Fruit fly (Drosophila melanogaster) whole organism, embryonic: ENCODE measurements around the gene superdeath.

Source experiments
- Ada2b ChIP-seq: fragments of 200-800 bp; sonication (Bioruptor generic); IDR thresholded peaks from 2 replicates; pipeline ENCODE4 v1.3.6; 2022; ENCODE audit warnings: missing biosample characterization, missing genetic modification characterization
- Bgb ChIP-seq: fragments of 200-800 bp; sonication (Bioruptor generic); IDR thresholded peaks from 2 replicates; pipeline ENCODE4 v1.3.6; 2022; ENCODE audit warnings: missing biosample characterization, missing genetic modification characterization; ENCODE audit not compliant: partially characterized antibody
- CG10543 ChIP-seq: fragments of 200-800 bp; sonication (Bioruptor generic); optimal IDR thresholded peaks from 3 replicates; lab custom pipeline; 2017; ENCODE audit warnings: missing biosample characterization, mild to moderate bottlenecking, missing genetic modification characterization, moderate library complexity
- CG10654 ChIP-seq: fragments of 200-800 bp; sonication (Bioruptor generic); optimal IDR thresholded peaks from 2 replicates; lab custom pipeline; 2016; ENCODE audit warnings: missing biosample characterization, missing genetic modification characterization
- CG11085 ChIP-seq: fragments of 200-800 bp; sonication (Bioruptor generic); IDR thresholded peaks from 2 replicates; pipeline ENCODE4 v1.3.6; 2022; ENCODE audit warnings: missing biosample characterization, missing genetic modification characterization
- CG11695 ChIP-seq: fragments of 200-800 bp; sonication (Bioruptor generic); IDR thresholded peaks from 3 replicates; pipeline ENCODE4 v1.3.6; 2022; ENCODE audit warnings: missing biosample characterization, missing genetic modification characterization
- CG13775 ChIP-seq: fragments of 200-800 bp; sonication (Bioruptor generic); optimal IDR thresholded peaks from 3 replicates; lab custom pipeline; 2017; ENCODE audit warnings: missing biosample characterization, mild to moderate bottlenecking, missing genetic modification characterization
- CG15011 ChIP-seq: fragments of 200-800 bp; sonication (Bioruptor generic); optimal IDR thresholded peaks from 3 replicates; lab custom pipeline; 2018; ENCODE audit warnings: missing biosample characterization, mild to moderate bottlenecking, missing genetic modification characterization
- CG15269 ChIP-seq: fragments of 200-800 bp; sonication (Bioruptor generic); optimal IDR thresholded peaks from 2 replicates; lab custom pipeline; 2018; ENCODE audit warnings: missing biosample characterization, mild to moderate bottlenecking, missing genetic modification characterization, moderate library complexity
- CG1603 ChIP-seq: fragments of 200-800 bp; sonication (Bioruptor generic); optimal IDR thresholded peaks from 2 replicates; lab custom pipeline; 2019; ENCODE audit warnings: missing biosample characterization, mild to moderate bottlenecking, missing genetic modification characterization, moderate library complexity
- CG16813 ChIP-seq: fragments of 200-800 bp; sonication (Bioruptor generic); IDR thresholded peaks from 3 replicates; pipeline ENCODE4 v1.3.6; 2022; ENCODE audit warnings: missing biosample characterization, missing genetic modification characterization; ENCODE audit not compliant: partially characterized antibody
- CG17829 ChIP-seq: fragments of 200-800 bp; optimal IDR thresholded peaks from 2 replicates; lab custom pipeline; 2019; ENCODE audit warnings: missing biosample characterization, mild to moderate bottlenecking, missing genetic modification characterization, moderate library complexity
- CG2120 ChIP-seq: fragments of 200-800 bp; sonication (Bioruptor generic); optimal IDR thresholded peaks from 3 replicates; lab custom pipeline; 2016; ENCODE audit warnings: missing biosample characterization, missing genetic modification characterization
- CG3847 ChIP-seq: fragments of 200-800 bp; sonication (Bioruptor generic); IDR thresholded peaks from 2 replicates; pipeline ENCODE4 v1.3.6; 2022; ENCODE audit warnings: missing biosample characterization, missing genetic modification characterization
- CG9609 ChIP-seq: fragments of 200-800 bp; sonication (Bioruptor generic); optimal IDR thresholded peaks from 3 replicates; lab custom pipeline; 2016; ENCODE audit warnings: missing biosample characterization, missing genetic modification characterization
- CG9727 ChIP-seq: fragments of 200-800 bp; sonication (Bioruptor generic); optimal IDR thresholded peaks from 3 replicates; lab custom pipeline; 2017; ENCODE audit warnings: missing biosample characterization, mild to moderate bottlenecking, missing genetic modification characterization
- CoRest ChIP-seq: fragments of 200-800 bp; sonication (Bioruptor generic); optimal IDR thresholded peaks from 3 replicates; lab custom pipeline; 2018; ENCODE audit warnings: missing biosample characterization, mild to moderate bottlenecking, missing genetic modification characterization, moderate library complexity
- D ChIP-seq, 2 experiments: fragments of 200-800 bp in 1 of 2; fragments of >200 bp in 1 of 2; sonication (Bioruptor generic) in 1 of 2; optimal IDR thresholded peaks; 2 replicates in 1 of 2; 3 replicates in 1 of 2; lab custom pipeline; 2017; ENCODE audit warnings: mild to moderate bottlenecking in 1 of 2, missing biosample characterization in 1 of 2, missing genetic modification characterization in 1 of 2, missing genetic modification reagents in 1 of 2
- Gug ChIP-seq: fragments of 200-800 bp; sonication (Bioruptor generic); IDR thresholded peaks from 4 replicates; pipeline ENCODE4 v1.3.6; 2022; ENCODE audit warnings: missing biosample characterization, missing genetic modification characterization
- Hmr ChIP-seq: fragments of 200-800 bp; sonication (Bioruptor generic); optimal IDR thresholded peaks from 3 replicates; lab custom pipeline; 2017; ENCODE audit warnings: mild to moderate bottlenecking, missing biosample characterization, missing genetic modification reagents, missing genetic modification characterization
- Hsf ChIP-seq: fragments of 200-800 bp; sonication (Bioruptor generic); optimal IDR thresholded peaks from 3 replicates; lab custom pipeline; 2016; ENCODE audit warnings: missing biosample characterization, missing genetic modification characterization
- Med ChIP-seq: fragments of 200-800 bp; sonication (Bioruptor generic); peaks from one replicate; lab custom pipeline; 2016; ENCODE audit warnings: missing biosample characterization, missing genetic modification characterization, mild to moderate bottlenecking, inconsistent platforms, moderate library complexity
- Oli ChIP-seq: fragments of 200-800 bp; sonication (Bioruptor generic); optimal IDR thresholded peaks from 2 replicates; lab custom pipeline; 2018; ENCODE audit warnings: missing biosample characterization, mild to moderate bottlenecking, missing genetic modification characterization, moderate library complexity
- PHDP ChIP-seq: fragments of 200-800 bp; sonication (Bioruptor generic); optimal IDR thresholded peaks from 3 replicates; lab custom pipeline; 2018; ENCODE audit warnings: missing biosample characterization, mild to moderate bottlenecking, missing genetic modification characterization, moderate library complexity
- Rfx ChIP-seq: fragments of 200-800 bp; sonication (Bioruptor generic); IDR thresholded peaks from 2 replicates; pipeline ENCODE4 v1.3.6; 2022; ENCODE audit warnings: missing biosample characterization, missing genetic modification characterization
- Sox100B ChIP-seq: fragments of 200-800 bp; sonication (Bioruptor generic); optimal IDR thresholded peaks from 3 replicates; lab custom pipeline; 2018; ENCODE audit warnings: missing biosample characterization, mild to moderate bottlenecking, missing genetic modification characterization
- Sox102F ChIP-seq: fragments of 200-800 bp; sonication (Bioruptor generic); optimal IDR thresholded peaks from 2 replicates; lab custom pipeline; 2018; ENCODE audit warnings: missing biosample characterization, mild to moderate bottlenecking, missing genetic modification characterization, moderate library complexity
- Taf1 ChIP-seq: fragments of 200-800 bp; sonication (Bioruptor generic); IDR thresholded peaks from 2 replicates; pipeline ENCODE4 v1.3.6; 2022; ENCODE audit warnings: missing biosample characterization, missing genetic modification characterization
- Xrp1 ChIP-seq: fragments of 200-800 bp; sonication (Bioruptor generic); IDR thresholded peaks from 2 replicates; pipeline ENCODE4 v1.3.6; 2022; ENCODE audit warnings: missing biosample characterization, missing genetic modification characterization
- bab2 ChIP-seq: fragments of 200-800 bp; sonication (Bioruptor generic); optimal IDR thresholded peaks from 2 replicates; lab custom pipeline; 2016; ENCODE audit warnings: missing biosample characterization, missing genetic modification characterization
- ci ChIP-seq: fragments of 200-800 bp; sonication (Bioruptor generic); IDR thresholded peaks from 3 replicates; pipeline ENCODE4 v1.3.6; 2022; ENCODE audit warnings: missing biosample characterization, missing genetic modification characterization
- dmrt11E ChIP-seq: fragments of 200-800 bp; sonication (Bioruptor generic); optimal IDR thresholded peaks from 3 replicates; lab custom pipeline; 2018; ENCODE audit warnings: missing biosample characterization, mild to moderate bottlenecking, missing genetic modification characterization, moderate library complexity
- dpn ChIP-seq, 2 experiments: fragments of 200-800 bp; sonication (Bioruptor generic); optimal IDR thresholded peaks; 3 replicates each; lab custom pipeline; 2016; ENCODE audit warnings: missing biosample characterization in 2 of 2, missing genetic modification characterization in 2 of 2
- fd3F ChIP-seq: fragments of 200-800 bp; sonication (Bioruptor generic); optimal IDR thresholded peaks from 2 replicates; lab custom pipeline; 2018; ENCODE audit warnings: missing biosample characterization, mild to moderate bottlenecking, missing genetic modification characterization, moderate library complexity
- fd96Cb ChIP-seq: fragments of 200-800 bp; sonication (Bioruptor generic); optimal IDR thresholded peaks from 2 replicates; lab custom pipeline; 2018; ENCODE audit warnings: missing biosample characterization, mild to moderate bottlenecking, missing genetic modification characterization, moderate library complexity
- lab ChIP-seq: fragments of 200-800 bp; sonication (Bioruptor generic); optimal IDR thresholded peaks from 3 replicates; lab custom pipeline; 2017; ENCODE audit warnings: missing biosample characterization, missing genetic modification characterization, mild to moderate bottlenecking, moderate library complexity, missing genetic modification reagents
- lilli ChIP-seq: fragments of 200-800 bp; sonication (Bioruptor generic); optimal IDR thresholded peaks from 3 replicates; lab custom pipeline; 2016; ENCODE audit warnings: missing biosample characterization, missing genetic modification characterization
- lmd ChIP-seq: fragments of 200-800 bp; sonication (Bioruptor generic); IDR thresholded peaks from 2 replicates; pipeline ENCODE4 v1.3.6; 2022; ENCODE audit warnings: missing biosample characterization, missing genetic modification characterization
- lov ChIP-seq, 2 experiments: fragments of 200-800 bp in 1 of 2; fragments of >200 bp in 1 of 2; sonication (Bioruptor generic) in 1 of 2; IDR thresholded peaks in 1 of 2; optimal IDR thresholded peaks in 1 of 2; 2 replicates in 1 of 2; 3 replicates in 1 of 2; pipeline versions ENCODE4 v1.3.6 to Lab custom; 2017 to 2022; ENCODE audit warnings: missing biosample characterization in 1 of 2, missing genetic modification characterization in 1 of 2
- pum ChIP-seq: fragments of 200-800 bp; sonication (Bioruptor generic); optimal IDR thresholded peaks from 2 replicates; lab custom pipeline; 2016; ENCODE audit warnings: missing biosample characterization, missing genetic modification characterization
- ranshi ChIP-seq: fragments of 200-800 bp; sonication (Bioruptor generic); IDR thresholded peaks from 2 replicates; pipeline ENCODE4 v1.3.6; 2022; ENCODE audit warnings: missing biosample characterization, missing genetic modification characterization
- row ChIP-seq: fragments of 200-800 bp; sonication (Bioruptor generic); IDR thresholded peaks from 3 replicates; pipeline ENCODE4 v1.3.6; 2022; ENCODE audit warnings: missing biosample characterization, missing genetic modification characterization
- sens ChIP-seq: fragments of 200-800 bp; sonication (Bioruptor generic); peaks from one replicate; lab custom pipeline; 2016; ENCODE audit warnings: missing biosample characterization, missing genetic modification characterization
- seq ChIP-seq: fragments of 200-800 bp; sonication (Bioruptor generic); IDR thresholded peaks from 2 replicates; pipeline ENCODE4 v1.3.6; 2022; ENCODE audit warnings: missing biosample characterization, missing genetic modification characterization
- wdn ChIP-seq: fragments of 200-800 bp; sonication (Bioruptor generic); IDR thresholded peaks from 2 replicates; pipeline ENCODE4 v1.3.6; 2022; ENCODE audit warnings: missing biosample characterization, missing genetic modification characterization
- zen ChIP-seq: fragments of 200-800 bp; sonication (Bioruptor generic); optimal IDR thresholded peaks from 3 replicates; lab custom pipeline; 2018; ENCODE audit warnings: missing biosample characterization, mild to moderate bottlenecking, missing genetic modification characterization, moderate library complexity
- zf30C ChIP-seq: fragments of 200-800 bp; sonication (Bioruptor generic); optimal IDR thresholded peaks from 3 replicates; lab custom pipeline; 2018; ENCODE audit warnings: missing biosample characterization, mild to moderate bottlenecking, missing genetic modification characterization

superdeath gene

dm6 chr3R:29138961-29139527 is 582 bp downstream of the superdeath start (continued):
- TF ChIP-seq bab2 (GFP tag; lab: Kevin White, UChicago) (peak; percentile 20), wdn (GFP tag; lab: Robert Waterston, UW) (0 out of 2 replicates have a peak, but pooled peaks have one; percentile 33), dpn (GFP tag; optimal IDR thresholded peaks at IDR 0.05; lab: Kevin White, UChicago) (peak in 1 of 2 experiments; percentile 4), CG2120 (GFP tag; lab: Kevin White, UChicago) (peak; percentile 40), CG9609 (GFP tag; lab: Kevin White, UChicago) (peak; percentile 5), CG10654 (GFP tag; lab: Kevin White, UChicago) (peak; percentile 10), fd3F (peak; percentile 26), Med (GFP tag; lab: Kevin White, UChicago) (peak; percentile 84), CG15269 (peak; percentile 38), Gug (peak; percentile 36; the same call in 1 of the 4 replicates), CG1603 (tag; lab: Kevin White, UChicago) (peak; percentile 41), CG15011 (GFP tag; lab: Kevin White, UChicago) (no peak), Hsf (GFP tag; lab: Kevin White, UChicago) (peak; percentile 38), Oli (peak; percentile 11), Xrp1 (GFP tag; lab: Robert Waterston, UW) (peak; percentile 19; the same call in 1 of the 2 replicates), row (GFP tag; lab: Robert Waterston, UW) (peak; percentile 60), CG3847 (GFP tag; lab: Robert Waterston, UW) (peak; percentile 15; the same call in 1 of the 2 replicates), dmrt11E (tag; lab: Kevin White, UChicago) (no peak), CoRest (tag; lab: Kevin White, UChicago) (peak; percentile 3), CG16813 (GFP tag; lab: Robert Waterston, UW) (0 out of 3 replicates have a peak, but pooled peaks have one; percentile 5), ranshi (GFP tag; lab: Robert Waterston, UW) (0 out of 2 replicates have a peak, but pooled peaks have one; percentile 21), D (optimal IDR thresholded peaks at IDR 0.05; lab: Kevin White, UChicago) (no peak), D (GFP tag; optimal IDR thresholded peaks at IDR 0.05; lab: Kevin White, UChicago) (no peak), pum (no peak), ci (GFP tag; lab: Robert Waterston, UW) (0 out of 3 replicates have a peak, but pooled peaks have one; percentile 9), lilli (peak; percentile 9), zen (peak; percentile 3), CG10543 (peak; percentile 21), zf30C (GFP tag; lab: Kevin White, UChicago) (peak; percentile 45), CG11695 (GFP tag; lab: Robert Waterston, UW) (0 out of 3 replicates have a peak, but pooled peaks have one; percentile 19), Sox102F (GFP tag; lab: Kevin White, UChicago) (peak; percentile 17), CG17829 (peak; percentile 8), Bgb (GFP tag; lab: Robert Waterston, UW) (0 out of 2 replicates have a peak, but pooled peaks have one; percentile 2), Taf1 (peak; percentile 38; the same call in 1 of the 2 replicates), seq (GFP tag; lab: Robert Waterston, UW) (0 out of 2 replicates have a peak, but pooled peaks have one; percentile 39), CG9727 (GFP tag; lab: Kevin White, UChicago) (peak; percentile 28), CG11085 (GFP tag; lab: Robert Waterston, UW) (0 out of 2 replicates have a peak, but pooled peaks have one; percentile 12), fd96Cb (tag; lab: Kevin White, UChicago) (peak; percentile 4), Hmr (no peak), Rfx (peak; percentile 51), Sox100B (no peak), lmd (peak; percentile 38; the same call in 1 of the 2 replicates), CG13775 (peak; percentile 12), lov (optimal IDR thresholded peaks at IDR 0.05; lab: Kevin White, UChicago) (no peak), lov (GFP tag; IDR thresholded peaks at IDR 0.05; lab: Robert Waterston, UW) (0 out of 3 replicates have a peak, but pooled peaks have one; percentile 13), Ada2b (GFP tag; lab: Robert Waterston, UW) (no peak; the same call in 1 of the 2 replicates), sens (GFP tag; lab: Kevin White, UChicago) (peak; percentile 76), PHDP (tag; lab: Kevin White, UChicago) (no peak), lab (GFP tag; lab: Kevin White, UChicago) (peak; percentile 4)
